Fruit fly (Drosophila melanogaster) whole organism, embryonic: ENCODE data around the gene Eip63E.

ENCODE experiments used
- Aef1 ChIP-seq: fragments of 200-800 bp; sonication (Bioruptor generic); IDR thresholded peaks from 3 replicates; pipeline ENCODE4 v1.3.6; 2022; ENCODE audit warnings: missing biosample characterization, missing genetic modification characterization
- CG10654 ChIP-seq: fragments of 200-800 bp; sonication (Bioruptor generic); optimal IDR thresholded peaks from 2 replicates; lab custom pipeline; 2016; ENCODE audit warnings: missing biosample characterization, missing genetic modification characterization
- CG11695 ChIP-seq: fragments of 200-800 bp; sonication (Bioruptor generic); IDR thresholded peaks from 3 replicates; pipeline ENCODE4 v1.3.6; 2022; ENCODE audit warnings: missing biosample characterization, missing genetic modification characterization
- CG12236 ChIP-seq: fragments of 200-800 bp; sonication (Bioruptor generic); optimal IDR thresholded peaks from 2 replicates; lab custom pipeline; 2016; ENCODE audit warnings: missing biosample characterization, missing genetic modification characterization
- CG14860 ChIP-seq: fragments of 200-800 bp; sonication (Bioruptor generic); IDR thresholded peaks from 3 replicates; pipeline ENCODE4 v1.3.6; 2022; ENCODE audit warnings: missing biosample characterization, missing genetic modification characterization; ENCODE audit not compliant: partially characterized antibody
- CG14965 ChIP-seq: fragments of 200-800 bp; sonication (Bioruptor generic); optimal IDR thresholded peaks from 2 replicates; lab custom pipeline; 2016; ENCODE audit warnings: missing biosample characterization, missing genetic modification characterization, borderline replicate concordance
- CG17186 ChIP-seq: fragments of 200-800 bp; sonication (Bioruptor generic); optimal IDR thresholded peaks from 3 replicates; lab custom pipeline; 2017; ENCODE audit warnings: missing biosample characterization, missing genetic modification reagents, missing genetic modification characterization
- CG2202 ChIP-seq: fragments of 200-800 bp; sonication (Bioruptor generic); optimal IDR thresholded peaks from 2 replicates; lab custom pipeline; 2018; ENCODE audit warnings: missing biosample characterization, mild to moderate bottlenecking, missing genetic modification characterization
- CG2875 ChIP-seq: fragments of 200-800 bp; sonication (Bioruptor generic); optimal IDR thresholded peaks from 2 replicates; lab custom pipeline; 2017; ENCODE audit warnings: missing biosample characterization, mild to moderate bottlenecking, missing genetic modification characterization, missing genetic modification reagents
- CG2889 ChIP-seq: fragments of 200-800 bp; sonication (Bioruptor generic); IDR thresholded peaks from 3 replicates; pipeline ENCODE4 v1.3.6; 2022; ENCODE audit warnings: missing biosample characterization, missing genetic modification characterization
- CG32532 ChIP-seq: fragments of 200-800 bp; sonication (Bioruptor generic); IDR thresholded peaks from 2 replicates; pipeline ENCODE4 v1.3.6; 2022; ENCODE audit warnings: missing biosample characterization, missing genetic modification characterization
- CG33557 ChIP-seq: fragments of 200-800 bp; sonication (Bioruptor generic); optimal IDR thresholded peaks from 2 replicates; lab custom pipeline; 2019; ENCODE audit warnings: missing biosample characterization, mild to moderate bottlenecking, missing genetic modification characterization, moderate library complexity
- CG42726 ChIP-seq: fragments of 200-800 bp; sonication (Bioruptor generic); IDR thresholded peaks from 2 replicates; pipeline ENCODE4 v1.3.6; 2022; ENCODE audit warnings: missing biosample characterization, missing genetic modification characterization; ENCODE audit not compliant: partially characterized antibody
- CG4360 ChIP-seq: fragments of 200-800 bp; sonication (Bioruptor generic); IDR thresholded peaks from 2 replicates; pipeline ENCODE4 v1.3.6; 2022; ENCODE audit warnings: missing biosample characterization, missing genetic modification characterization
- CG4854 ChIP-seq: fragments of 200-800 bp; sonication (Bioruptor generic); optimal IDR thresholded peaks from 2 replicates; lab custom pipeline; 2016; ENCODE audit warnings: missing biosample characterization, missing genetic modification characterization, inconsistent platforms
- CG7271 ChIP-seq: fragments of 200-800 bp; sonication (Bioruptor generic); optimal IDR thresholded peaks from 2 replicates; lab custom pipeline; 2018; ENCODE audit warnings: missing biosample characterization, mild to moderate bottlenecking, missing genetic modification characterization, moderate library complexity
- CG8359 ChIP-seq: fragments of 200-800 bp; sonication (Bioruptor generic); optimal IDR thresholded peaks from 2 replicates; lab custom pipeline; 2017; ENCODE audit warnings: missing biosample characterization, mild to moderate bottlenecking, missing genetic modification characterization, borderline replicate concordance
- CG8388 ChIP-seq: fragments of 200-800 bp; sonication (Bioruptor generic); optimal IDR thresholded peaks from 2 replicates; lab custom pipeline; 2019; ENCODE audit warnings: missing biosample characterization, mild to moderate bottlenecking, missing genetic modification characterization, moderate library complexity
- CG8765 ChIP-seq: fragments of 200-800 bp; sonication (Bioruptor generic); IDR thresholded peaks from 2 replicates; pipeline ENCODE4 v1.3.6; 2022; ENCODE audit warnings: missing biosample characterization, missing genetic modification characterization
- CG9437 ChIP-seq: fragments of 200-800 bp; sonication (Bioruptor generic); optimal IDR thresholded peaks from 2 replicates; lab custom pipeline; 2018; ENCODE audit warnings: missing biosample characterization, mild to moderate bottlenecking, missing genetic modification characterization
- CkIIα-i1 ChIP-seq: fragments of 200-800 bp; sonication (Bioruptor generic); IDR thresholded peaks from 2 replicates; pipeline ENCODE4 v1.3.6; 2022; ENCODE audit warnings: missing biosample characterization, missing genetic modification characterization
- Eip74EF ChIP-seq, 2 experiments: fragments of 200-800 bp in 1 of 2; fragments of >200 bp in 1 of 2; sonication (Bioruptor generic) in 1 of 2; optimal IDR thresholded peaks; 2 replicates each; lab custom pipeline; 2017 to 2019; ENCODE audit warnings: missing biosample characterization in 2 of 2, missing genetic modification characterization in 2 of 2, mild to moderate bottlenecking in 1 of 2, moderate library complexity in 1 of 2
- Hmx ChIP-seq: fragments of 200-800 bp; sonication (Bioruptor generic); optimal IDR thresholded peaks from 2 replicates; lab custom pipeline; 2016; ENCODE audit warnings: missing biosample characterization, missing genetic modification characterization
- Lhr ChIP-seq: fragments of 200-800 bp; sonication (Bioruptor generic); optimal IDR thresholded peaks from 3 replicates; lab custom pipeline; 2017; ENCODE audit warnings: mild to moderate bottlenecking, missing biosample characterization, missing genetic modification reagents, missing genetic modification characterization
- MESR4 ChIP-seq: fragments of 200-800 bp; sonication (Bioruptor generic); optimal IDR thresholded peaks from 2 replicates; lab custom pipeline; 2018; ENCODE audit warnings: missing biosample characterization, mild to moderate bottlenecking, missing genetic modification characterization, moderate library complexity
- MTF-1 ChIP-seq: fragments of 200-800 bp; sonication (Bioruptor generic); optimal IDR thresholded peaks from 2 replicates; lab custom pipeline; 2018; ENCODE audit warnings: missing biosample characterization, mild to moderate bottlenecking, missing genetic modification characterization, borderline replicate concordance
- Mes4 ChIP-seq: fragments of 200-800 bp; sonication (Bioruptor generic); optimal IDR thresholded peaks from 2 replicates; lab custom pipeline; 2016; ENCODE audit warnings: missing biosample characterization, missing genetic modification characterization
- Six4 ChIP-seq: fragments of 200-800 bp; sonication (Bioruptor generic); optimal IDR thresholded peaks from 2 replicates; lab custom pipeline; 2016; ENCODE audit warnings: missing biosample characterization, missing genetic modification characterization
- Ssrp ChIP-seq: fragments of 200-800 bp; sonication (Bioruptor generic); optimal IDR thresholded peaks from 2 replicates; lab custom pipeline; 2018; ENCODE audit warnings: missing biosample characterization, mild to moderate bottlenecking, missing genetic modification characterization, moderate library complexity
- Stat92E ChIP-seq, 3 experiments: fragments of >200 bp in 2 of 3; fragments of 200-800 bp in 1 of 3; sonication (Bioruptor generic) in 1 of 3; optimal IDR thresholded peaks; 2 replicates each; lab custom pipeline; 2017 to 2019; ENCODE audit warnings: missing biosample characterization in 3 of 3, missing genetic modification characterization in 3 of 3, mild to moderate bottlenecking in 1 of 3, moderate library complexity in 1 of 3
- TFAM ChIP-seq: fragments of 200-800 bp; sonication (Bioruptor generic); optimal IDR thresholded peaks from 2 replicates; lab custom pipeline; 2017; ENCODE audit warnings: missing biosample characterization, missing genetic modification characterization, inconsistent platforms
- Trl ChIP-seq, 3 experiments: fragments of >200 bp in 2 of 3; fragments of 200-800 bp in 1 of 3; sonication (Bioruptor generic) in 1 of 3; optimal IDR thresholded peaks; 2 replicates in 1 of 3; 3 replicates in 2 of 3; lab custom pipeline; 2016 to 2017; ENCODE audit warnings: missing biosample characterization in 1 of 3, missing genetic modification characterization in 1 of 3
- ac ChIP-seq: fragments of 200-800 bp; sonication (Bioruptor generic); optimal IDR thresholded peaks from 3 replicates; lab custom pipeline; 2017; ENCODE audit warnings: missing biosample characterization, mild to moderate bottlenecking, missing genetic modification characterization
- aop ChIP-seq: fragments of 200-800 bp; sonication (Bioruptor generic); IDR thresholded peaks from 2 replicates; pipeline ENCODE4 v1.3.6; 2022; ENCODE audit warnings: missing biosample characterization, missing genetic modification characterization
- bab2 ChIP-seq: fragments of 200-800 bp; sonication (Bioruptor generic); optimal IDR thresholded peaks from 2 replicates; lab custom pipeline; 2016; ENCODE audit warnings: missing biosample characterization, missing genetic modification characterization
- disco-r ChIP-seq: fragments of 200-800 bp; sonication (Bioruptor generic); optimal IDR thresholded peaks from 2 replicates; lab custom pipeline; 2016; ENCODE audit warnings: missing biosample characterization, missing genetic modification characterization
- gem ChIP-seq: fragments of 200-800 bp; sonication (Bioruptor generic); optimal IDR thresholded peaks from 2 replicates; lab custom pipeline; 2019; ENCODE audit warnings: missing biosample characterization, mild to moderate bottlenecking, missing genetic modification characterization, moderate library complexity
- gfzf ChIP-seq: fragments of 200-800 bp; sonication (Bioruptor generic); optimal IDR thresholded peaks from 2 replicates; lab custom pipeline; 2016; ENCODE audit warnings: missing biosample characterization, mild to moderate bottlenecking, missing genetic modification characterization, moderate library complexity
- hb ChIP-seq: fragments of 200-800 bp; sonication (Bioruptor generic); IDR thresholded peaks from 3 replicates; pipeline ENCODE4 v1.3.6; 2022; ENCODE audit warnings: missing biosample characterization, missing genetic modification characterization; ENCODE audit not compliant: partially characterized antibody
- kay ChIP-seq: fragments of 200-800 bp; sonication (Bioruptor generic); optimal IDR thresholded peaks from 2 replicates; lab custom pipeline; 2016; ENCODE audit warnings: missing biosample characterization, missing genetic modification characterization
- lmd ChIP-seq: fragments of 200-800 bp; sonication (Bioruptor generic); IDR thresholded peaks from 2 replicates; pipeline ENCODE4 v1.3.6; 2022; ENCODE audit warnings: missing biosample characterization, missing genetic modification characterization
- p53 ChIP-seq: fragments of 200-800 bp; sonication (Bioruptor generic); optimal IDR thresholded peaks from 2 replicates; lab custom pipeline; 2016; ENCODE audit warnings: missing biosample characterization, missing genetic modification characterization
- pan ChIP-seq, 4 experiments: fragments of >200 bp in 3 of 4; fragments of 200-800 bp in 1 of 4; sonication (Bioruptor generic) in 1 of 4; optimal IDR thresholded peaks in 3 of 4; IDR thresholded peaks in 1 of 4; 2 replicates each; pipeline versions ENCODE4 v1.3.6 to Lab custom; 2017 to 2022; ENCODE audit warnings: missing biosample characterization in 2 of 4, missing genetic modification characterization in 2 of 4, mixed read lengths in 1 of 4
- rib ChIP-seq: fragments of 200-800 bp; sonication (Bioruptor generic); IDR thresholded peaks from 2 replicates; pipeline ENCODE4 v1.3.6; 2022; ENCODE audit warnings: missing biosample characterization, missing genetic modification characterization
- sisA ChIP-seq: fragments of 200-800 bp; sonication (Bioruptor generic); IDR thresholded peaks from 2 replicates; pipeline ENCODE4 v1.3.6; 2022; ENCODE audit warnings: missing biosample characterization, missing genetic modification characterization
- so ChIP-seq: fragments of 200-800 bp; sonication (Bioruptor generic); IDR thresholded peaks from 3 replicates; pipeline ENCODE4 v1.3.6; 2022; ENCODE audit warnings: missing biosample characterization, missing genetic modification characterization
- sr ChIP-seq: fragments of 200-800 bp; sonication (Bioruptor generic); IDR thresholded peaks from 3 replicates; pipeline ENCODE4 v1.3.6; 2022; ENCODE audit warnings: missing biosample characterization, missing genetic modification characterization
- ssp ChIP-seq: fragments of 200-800 bp; sonication (Bioruptor generic); IDR thresholded peaks from 2 replicates; pipeline ENCODE4 v1.3.6; 2022; ENCODE audit warnings: missing biosample characterization, missing genetic modification characterization
- vvl ChIP-seq: fragments of 200-800 bp; sonication (Bioruptor generic); IDR thresholded peaks from 2 replicates; pipeline ENCODE4 v1.3.6; 2022; ENCODE audit warnings: missing biosample characterization, missing genetic modification characterization

Gene Eip63E

DNA sequence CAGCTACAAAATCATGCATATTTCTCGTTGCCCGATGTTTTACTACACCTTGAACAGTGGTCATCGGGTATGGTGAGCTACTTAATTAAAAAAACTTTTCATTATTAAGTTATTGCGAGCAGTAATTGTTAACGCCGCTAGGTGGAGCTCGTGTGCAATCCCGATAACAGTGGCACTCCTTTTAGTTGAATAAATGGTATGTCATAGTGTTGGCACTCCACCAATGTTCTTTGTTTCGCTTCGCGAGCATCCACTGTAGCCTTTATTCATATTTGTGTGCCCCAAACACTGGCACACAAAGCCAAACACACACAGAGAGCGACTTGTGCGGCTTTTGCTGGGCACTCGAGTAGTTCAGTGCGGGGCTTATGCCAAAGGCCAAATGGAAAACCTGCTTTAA is 2.3 kb downstream of the Eip63E start (continued):
- TF ChIP-seq Lhr (peak; percentile 43), CG4360 (GFP tag; lab: Robert Waterston, UW) (peak; percentile 72; the same call in 1 of the 2 replicates), kay (GFP tag; lab: Kevin White, UChicago) (peak; percentile 81), CG4854 (peak; percentile 84), CG14965 (GFP tag; lab: Kevin White, UChicago) (peak; percentile 62), CkIIα-i1 (GFP tag; lab: Robert Waterston, UW) (peak; percentile 78), CG14860 (GFP tag; lab: Robert Waterston, UW) (no peak), CG33557 (GFP tag; lab: Kevin White, UChicago) (peak; percentile 44), Stat92E (GFP tag; optimal IDR thresholded peaks at IDR 0.05; lab: Kevin White, UChicago) (peak in 1 of 3 experiments; percentile 1), lmd (GFP tag; lab: Robert Waterston, UW) (peak; percentile 97), CG11695 (GFP tag; lab: Robert Waterston, UW) (peak; percentile 92), TFAM (GFP tag; lab: Kevin White, UChicago) (peak; percentile 55), so (GFP tag; lab: Robert Waterston, UW) (peak; percentile 97), CG7271 (peak; percentile 53), Hmx (GFP tag; lab: Kevin White, UChicago) (no peak), MTF-1 (GFP tag; lab: Kevin White, UChicago) (peak; percentile 66), CG8359 (peak; percentile 44), CG42726 (no peak), hb (GFP tag; lab: Robert Waterston, UW) (no peak), CG8765 (GFP tag; lab: Robert Waterston, UW) (peak; percentile 72), CG2202 (tag; lab: Kevin White, UChicago) (peak; percentile 62), pan (optimal IDR thresholded peaks at IDR 0.05; lab: Kevin White, UChicago) (no peak), pan (GFP tag; optimal IDR thresholded peaks at IDR 0.05 in 1 of 2, IDR thresholded peaks at IDR 0.05 in 1 of 2) (peak in 1 of 2 experiments; percentile 95), CG9437 (GFP tag; lab: Kevin White, UChicago) (peak; percentile 77), gfzf (GFP tag; lab: Kevin White, UChicago) (peak; percentile 4), Ssrp (peak; percentile 82), sr (peak; percentile 79; the same call in 2 of the 3 replicates), p53 (GFP tag; lab: Kevin White, UChicago) (peak; percentile 68), disco-r (GFP tag; lab: Kevin White, UChicago) (peak; percentile 78), Eip74EF (GFP tag; optimal IDR thresholded peaks at IDR 0.05; lab: Kevin White, UChicago) (peak in 1 of 2 experiments; percentile 82), MESR4 (GFP tag; lab: Kevin White, UChicago) (peak; percentile 16), CG10654 (peak; percentile 81), ac (no peak), CG2875 (peak; percentile 77), CG12236 (GFP tag; lab: Kevin White, UChicago) (peak; percentile 82), gem (peak; percentile 91), CG2889 (GFP tag; lab: Robert Waterston, UW) (peak; percentile 93), Trl (optimal IDR thresholded peaks at IDR 0.05; lab: Kevin White, UChicago) (no peak), Trl (GFP tag; optimal IDR thresholded peaks at IDR 0.05; lab: Kevin White, UChicago) (peak; percentile 84), CG8388 (GFP tag; lab: Kevin White, UChicago) (peak; percentile 83), rib (peak; percentile 86), CG17186 (GFP tag; lab: Kevin White, UChicago) (peak; percentile 8), Aef1 (peak; percentile 96), sisA (GFP tag; lab: Robert Waterston, UW) (peak; percentile 97), ssp (GFP tag; lab: Robert Waterston, UW) (peak; percentile 83), CG32532 (peak; percentile 93), Six4 (GFP tag; lab: Kevin White, UChicago) (peak; percentile 53), Mes4 (GFP tag; lab: Kevin White, UChicago) (peak; percentile 86), aop (peak; percentile 84), bab2 (GFP tag; lab: Kevin White, UChicago) (peak; percentile 94), vvl (GFP tag; lab: Robert Waterston, UW) (peak; percentile 96)
